Worm (Caenorhabditis elegans): Measurements from ENCODE around the gene elo-5.

ce11 chrIV:5368860-5369259 is 8.1 kb downstream of the elo-5 start:
- no peak for TF ChIP-seq eyg-1 (tag; optimal IDR thresholded peaks at IDR 0.05)
- TF ChIP-seq elt-4 (tag; optimal IDR thresholded peaks at IDR 0.05), result no peak
- no peak for TF ChIP-seq pag-3 (tag; optimal IDR thresholded peaks at IDR 0.05; ENCODE audit: borderline replicate concordance)
- TF ChIP-seq elt-2 (tag; optimal IDR thresholded peaks at IDR 0.05), result no peak
- no peak for TF ChIP-seq madf-2 (tag; optimal IDR thresholded peaks at IDR 0.05)
- peak; percentile 58 for TF ChIP-seq ceh-34 (tag; optimal IDR thresholded peaks at IDR 0.05)
- TF ChIP-seq pha-2 (tag; optimal IDR thresholded peaks at IDR 0.05), result no peak
- TF ChIP-seq sdc-2 (tag; optimal IDR thresholded peaks at IDR 0.05), result no peak
- TF ChIP-seq fkh-6 (tag; optimal IDR thresholded peaks at IDR 0.05), result no peak
- TF ChIP-seq dmd-4 (tag; optimal IDR thresholded peaks at IDR 0.05; ENCODE audit: borderline replicate concordance), result no peak
